Worm (Caenorhabditis elegans) whole organism, mixed stage, embryonic: ENCODE data around the gene gap-1.

Source experiments
- elt-1 ChIP-seq: sonication (generic microtip); optimal IDR thresholded peaks from 2 replicates; lab custom pipeline; 2017; ENCODE audit warnings: missing genetic modification characterization, mild to moderate bottlenecking, missing compliant biosample characterization, antibody characterized with exemption, moderate library complexity, borderline replicate concordance; ENCODE audit not compliant: insufficient read depth
- elt-3 ChIP-seq: fragments of 150-350 bp; optimal IDR thresholded peaks from 2 replicates; lab custom pipeline; 2014; ENCODE audit warnings: missing biosample characterization, missing genetic modification characterization
- lin-32 ChIP-seq: fragments of 200-800 bp; sonication (Bioruptor generic); optimal IDR thresholded peaks from 2 replicates; lab custom pipeline; 2018; ENCODE audit warnings: mild to moderate bottlenecking, missing genetic modification characterization, missing compliant biosample characterization
- lsy-2 ChIP-seq: fragments of 150-350 bp; optimal IDR thresholded peaks from 2 replicates; lab custom pipeline; 2014; ENCODE audit warnings: missing biosample characterization, missing genetic modification characterization
- mls-2 ChIP-seq: sonication (generic microtip); optimal IDR thresholded peaks from 2 replicates; lab custom pipeline; 2016; ENCODE audit warnings: mild to moderate bottlenecking, missing genetic modification characterization, moderate library complexity, missing compliant biosample characterization
- nhr-12 ChIP-seq: fragments of 150-350 bp; optimal IDR thresholded peaks from 2 replicates; lab custom pipeline; 2014; ENCODE audit warnings: missing biosample characterization, missing genetic modification characterization
- nhr-237 ChIP-seq: fragments of 150-350 bp; optimal IDR thresholded peaks from 2 replicates; lab custom pipeline; 2014; ENCODE audit warnings: missing biosample characterization, missing genetic modification characterization
- nhr-76 ChIP-seq: sonication (generic microtip); optimal IDR thresholded peaks from 2 replicates; lab custom pipeline; 2017; ENCODE audit warnings: missing biosample characterization, missing genetic modification characterization
- snpc-4 ChIP-seq: fragments of 150-350 bp; optimal IDR thresholded peaks from 2 replicates; lab custom pipeline; 2014; ENCODE audit warnings: missing biosample characterization, missing genetic modification characterization
- tbx-8 ChIP-seq: fragments of 200-800 bp; sonication (Bioruptor generic); optimal IDR thresholded peaks from 2 replicates; lab custom pipeline; 2018; ENCODE audit warnings: mild to moderate bottlenecking, missing genetic modification characterization, moderate library complexity, missing compliant biosample characterization
- unc-39 ChIP-seq: fragments of 150-350 bp; optimal IDR thresholded peaks from 2 replicates; lab custom pipeline; 2014; ENCODE audit warnings: missing biosample characterization, missing genetic modification characterization
- unc-62 ChIP-seq: fragments of 150-350 bp; optimal IDR thresholded peaks from 2 replicates; lab custom pipeline; 2014; ENCODE audit warnings: missing biosample characterization, missing genetic modification reagents, missing genetic modification characterization

DNA sequence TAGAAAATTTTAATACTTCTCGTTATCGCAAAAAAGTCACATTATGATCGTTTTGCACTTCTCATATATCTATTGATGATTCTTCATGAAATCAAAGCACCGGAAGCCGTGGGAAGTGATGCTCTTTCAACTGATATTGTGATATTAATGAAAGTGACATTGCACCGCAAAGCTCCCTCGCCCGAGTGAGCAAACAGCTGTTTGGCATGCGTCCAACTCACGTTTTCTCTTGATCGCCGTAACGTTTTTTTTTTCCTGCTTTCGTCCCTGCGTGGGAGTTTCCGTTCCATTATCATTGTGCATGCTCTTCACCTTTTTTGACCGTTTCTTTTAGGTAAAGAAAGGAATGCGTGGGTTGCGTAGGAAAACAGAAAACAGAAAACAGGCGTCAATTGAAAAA, 3.4 kb upstream of the gap-1 start:
- TF ChIP-seq mls-2 (tag; lab: Kevin White, UChicago) (no peak), unc-39 (tag; lab: Kevin White, UChicago) (no peak), elt-3 (tag; lab: Kevin White, UChicago) (no peak), lin-32 (GFP tag; lab: Kevin White, UChicago) (no peak), lsy-2 (tag; lab: Kevin White, UChicago) (no peak), nhr-237 (tag; lab: Kevin White, UChicago) (no peak), nhr-76 (tag; lab: Kevin White, UChicago) (no peak), elt-1 (tag; lab: Kevin White, UChicago) (no peak), tbx-8 (GFP tag; lab: Kevin White, UChicago) (no peak), snpc-4 (tag; lab: Kevin White, UChicago) (no peak), nhr-12 (tag; lab: Kevin White, UChicago) (no peak), unc-62 (no peak)
